Fruit fly (Drosophila melanogaster) whole organism, larva: ENCODE measurements around the gene CG46510.
"Not testable (repeated sequence)": the region's sequence is repeated elsewhere in the genome, so short reads cannot be mapped to it uniquely, and the experiment has no call there.

Experiments
- noc ChIP-seq: fragments of 200-800 bp; sonication (Bioruptor generic); optimal IDR thresholded peaks from 3 replicates; lab custom pipeline; 2019; ENCODE audit warnings: missing biosample characterization, mild to moderate bottlenecking, missing genetic modification characterization, moderate library complexity

Gene CG46510

dm6 chrX:22177205-22177604 is at the start of gene CG46510:
CG46510 (plus strand) TSS chrX:22177505.
- not testable (repeated sequence) for TF ChIP-seq noc (tag; lab: Kevin White, UChicago)

dm6 chrX:22142758-22143157 is 34.5 kb upstream of the CG46510 start, which contains the start of gene CG40813:
CG40813 (plus strand) TSS chrX:22143058.
- TF ChIP-seq noc (tag; lab: Kevin White, UChicago), result not testable (repeated sequence)

dm6 chrX:22147489-22147888 is 29.8 kb upstream of the CG46510 start, which contains the start of gene CG46504:
CG46504 (plus strand) TSS chrX:22147789.
- not testable (repeated sequence) for TF ChIP-seq noc (tag; lab: Kevin White, UChicago)

- not testable (repeated sequence) for TF ChIP-seq noc (tag; lab: Kevin White, UChicago)
These were observed 24.8 kb upstream of the CG46510 start, which contains the start of gene CG46505 for dm6 chrX:22152542-22152941. CG46505 (plus strand) TSS chrX:22152842.

- not testable (repeated sequence) for TF ChIP-seq noc (tag; lab: Kevin White, UChicago)
These were observed 19.7 kb upstream of the CG46510 start, which contains the start of gene CG46506 for dm6 chrX:22157587-22157986. CG46506 (plus strand) TSS chrX:22157887.

- not testable (repeated sequence) for TF ChIP-seq noc (tag; lab: Kevin White, UChicago)
These were observed 14.7 kb upstream of the CG46510 start, which contains the start of gene CG46507 for dm6 chrX:22162623-22163022. CG46507 (plus strand) TSS chrX:22162923.

- TF ChIP-seq noc (tag; lab: Kevin White, UChicago), result not testable (repeated sequence)
These were observed 9.9 kb upstream of the CG46510 start, which contains the start of gene CG46508 for dm6 chrX:22167355-22167754. CG46508 (plus strand) TSS chrX:22167655.

- TF ChIP-seq noc (tag; lab: Kevin White, UChicago), result not testable (repeated sequence)
These were observed 5.0 kb upstream of the CG46510 start, which contains the start of gene CG46509 for dm6 chrX:22172341-22172740. CG46509 (plus strand) TSS chrX:22172641.

- TF ChIP-seq noc (tag; lab: Kevin White, UChicago), result not testable (repeated sequence)
These were observed 4.9 kb downstream of the CG46510 start, which contains the start of gene CG46511 for dm6 chrX:22182193-22182592. CG46511 (plus strand) TSS chrX:22182493.

- not testable (repeated sequence) for TF ChIP-seq noc (tag; lab: Kevin White, UChicago)
These were observed 9.8 kb downstream of the CG46510 start, which contains the start of gene CG46512 for dm6 chrX:22187070-22187469. CG46512 (plus strand) TSS chrX:22187370.

dm6 chrX:22191973-22192372 is 14.7 kb downstream of the CG46510 start, which contains the start of gene CG46513:
CG46513 (plus strand) TSS chrX:22192273.
- TF ChIP-seq noc (tag; lab: Kevin White, UChicago), result not testable (repeated sequence)

- not testable (repeated sequence) for TF ChIP-seq noc (tag; lab: Kevin White, UChicago)
These were observed 19.6 kb downstream of the CG46510 start, which contains the start of gene CG46514 for dm6 chrX:22196874-22197273. CG46514 (plus strand) TSS chrX:22197174.

- not testable (repeated sequence) for TF ChIP-seq noc (tag; lab: Kevin White, UChicago)
These were observed 24.6 kb downstream of the CG46510 start, which contains the start of gene CG46515 for dm6 chrX:22201883-22202282. CG46515 (plus strand) TSS chrX:22202183.

- not testable (repeated sequence) for TF ChIP-seq noc (tag; lab: Kevin White, UChicago)
These were observed 34.7 kb downstream of the CG46510 start, which contains the start of gene CG46516 for dm6 chrX:22212028-22212427. CG46516 (plus strand) TSS chrX:22212328.

dm6 chrX:22217079-22217478 is 39.8 kb downstream of the CG46510 start, which contains the start of gene CG46517:
CG46517 (plus strand) TSS chrX:22217379.
- not testable (repeated sequence) for TF ChIP-seq noc (tag; lab: Kevin White, UChicago)

- TF ChIP-seq noc (tag; lab: Kevin White, UChicago), result not testable (repeated sequence)
These were observed 49.0 kb downstream of the CG46510 start, which contains the start of gene CG46518 for dm6 chrX:22226273-22226672. CG46518 (plus strand) TSS chrX:22226573.
